Worm (Caenorhabditis elegans) whole organism, L1 larva: ENCODE data around the gene T14B4.19.

Experiments used
- ceh-82 ChIP-seq, 3 experiments: fragments of 150-350 bp in 1 of 3; sonication (generic microtip) in 2 of 3; optimal IDR thresholded peaks; 2 replicates each; lab custom pipeline; 2014 to 2017; ENCODE audit warnings: missing biosample characterization in 3 of 3, missing genetic modification characterization in 3 of 3
- egl-27 ChIP-seq, 2 experiments: fragments of 150-350 bp in 1 of 2; sonication (generic microtip); optimal IDR thresholded peaks; 3 replicates each; lab custom pipeline; 2017 to 2018; ENCODE audit warnings: missing biosample characterization in 2 of 2, missing genetic modification characterization in 2 of 2, missing genetic modification reagents in 2 of 2
- mdl-1 ChIP-seq, 2 experiments: fragments of 150-350 bp; optimal IDR thresholded peaks; 2 replicates each; lab custom pipeline; 2014 to 2017; ENCODE audit warnings: missing biosample characterization in 2 of 2, missing genetic modification characterization in 2 of 2, inconsistent platforms in 1 of 2
- mef-2 ChIP-seq: fragments of 150-350 bp; optimal IDR thresholded peaks from 2 replicates; lab custom pipeline; 2014; ENCODE audit warnings: missing biosample characterization, missing genetic modification characterization
- mep-1 ChIP-seq: fragments of 150-350 bp; optimal IDR thresholded peaks from 2 replicates; lab custom pipeline; 2014; ENCODE audit warnings: missing biosample characterization, missing genetic modification characterization
- nhr-71 ChIP-seq: sonication (generic microtip); optimal IDR thresholded peaks from 2 replicates; lab custom pipeline; 2016; ENCODE audit warnings: mild to moderate bottlenecking, missing genetic modification characterization, moderate library complexity, missing compliant biosample characterization
- nhr-76 ChIP-seq: sonication (generic microtip); optimal IDR thresholded peaks from 2 replicates; lab custom pipeline; 2017; ENCODE audit warnings: missing biosample characterization, missing genetic modification characterization
- sox-4 ChIP-seq: sonication (generic microtip); optimal IDR thresholded peaks from 2 replicates; lab custom pipeline; 2016; ENCODE audit warnings: missing genetic modification characterization, missing compliant biosample characterization
- sup-37 ChIP-seq: fragments of 200-800 bp; sonication (Bioruptor generic); optimal IDR thresholded peaks from 2 replicates; lab custom pipeline; 2018; ENCODE audit warnings: mild to moderate bottlenecking, missing genetic modification characterization, missing compliant biosample characterization
- unc-62 ChIP-seq: fragments of 150-350 bp; optimal IDR thresholded peaks from 2 replicates; lab custom pipeline; 2014; ENCODE audit warnings: missing biosample characterization, missing genetic modification reagents, missing genetic modification characterization
- unc-86 ChIP-seq: sonication (generic microtip); optimal IDR thresholded peaks from 2 replicates; lab custom pipeline; 2016; ENCODE audit warnings: missing genetic modification characterization, missing compliant biosample characterization
- ztf-11 ChIP-seq, 2 experiments: sonication (generic microtip); optimal IDR thresholded peaks; 2 replicates each; lab custom pipeline; 2016 to 2017; ENCODE audit warnings: missing genetic modification characterization in 2 of 2, missing biosample characterization in 1 of 2, missing compliant biosample characterization in 1 of 2
- ztf-4 ChIP-seq: fragments of 150-350 bp; optimal IDR thresholded peaks from 2 replicates; lab custom pipeline; 2014; ENCODE audit warnings: missing biosample characterization, missing genetic modification characterization

ce11 chrII:6709680-6710079 lies 3.1 kb downstream of the T14B4.19 start:
- TF ChIP-seq ztf-4 = no peak
- TF ChIP-seq mdl-1 (tag; optimal IDR thresholded peaks at IDR 0.05; lab: Kevin White, UChicago) = no peak
- no peak for TF ChIP-seq ztf-11 (tag; optimal IDR thresholded peaks at IDR 0.05; lab: Kevin White, UChicago)
- TF ChIP-seq mep-1 (tag; lab: Kevin White, UChicago) = no peak
- no peak for TF ChIP-seq nhr-71
- TF ChIP-seq unc-62 (GFP tag; lab: Kevin White, UChicago) = no peak
- no peak for TF ChIP-seq egl-27 (tag; optimal IDR thresholded peaks at IDR 0.05; lab: Kevin White, UChicago)
- no peak for TF ChIP-seq sup-37 (GFP tag; lab: Kevin White, UChicago)
- no peak for TF ChIP-seq nhr-76 (tag; lab: Kevin White, UChicago)
- no peak for TF ChIP-seq sox-4 (tag; lab: Kevin White, UChicago)
- no peak for TF ChIP-seq ceh-82 (tag; optimal IDR thresholded peaks at IDR 0.05; lab: Kevin White, UChicago)
- TF ChIP-seq unc-86 (tag; lab: Kevin White, UChicago) = no peak
- TF ChIP-seq mef-2 (tag; lab: Kevin White, UChicago) = no peak
